Fruit fly (Drosophila melanogaster) whole organism, pupa: ENCODE data around the gene mRpS18C.

ENCODE experiments used
- CG10348 ChIP-seq: fragments of 200-800 bp; sonication (Bioruptor generic); IDR thresholded peaks from 2 replicates; pipeline ENCODE4 v1.3.6; 2022; ENCODE audit warnings: missing biosample characterization, missing genetic modification characterization
- CG12605 ChIP-seq: fragments of 200-800 bp; sonication (Bioruptor generic); IDR thresholded peaks from 2 replicates; pipeline ENCODE4 v1.3.6; 2022; ENCODE audit warnings: missing biosample characterization, missing genetic modification characterization
- CG15710 ChIP-seq: fragments of 200-800 bp; sonication (Bioruptor generic); optimal IDR thresholded peaks from 2 replicates; lab custom pipeline; 2018; ENCODE audit warnings: missing biosample characterization, mild to moderate bottlenecking, missing genetic modification characterization, moderate library complexity
- CG17806 ChIP-seq: fragments of 200-800 bp; sonication (Bioruptor generic); optimal IDR thresholded peaks from 2 replicates; lab custom pipeline; 2018; ENCODE audit warnings: missing biosample characterization, mild to moderate bottlenecking, missing genetic modification characterization, moderate library complexity
- CG32121 ChIP-seq: fragments of 200-800 bp; sonication (Bioruptor generic); IDR thresholded peaks from 2 replicates; pipeline ENCODE4 v1.3.6; 2022; ENCODE audit warnings: missing biosample characterization, missing genetic modification characterization
- CG34367 ChIP-seq: fragments of 200-800 bp; sonication (Bioruptor generic); optimal IDR thresholded peaks from 2 replicates; lab custom pipeline; 2018; ENCODE audit warnings: missing biosample characterization, mild to moderate bottlenecking, missing genetic modification characterization
- CG9948 ChIP-seq: fragments of 200-800 bp; sonication (Bioruptor generic); optimal IDR thresholded peaks from 2 replicates; lab custom pipeline; 2018; ENCODE audit warnings: missing biosample characterization, mild to moderate bottlenecking, missing genetic modification characterization, moderate library complexity
- EcR ChIP-seq: fragments of 200-800 bp; sonication (Bioruptor generic); optimal IDR thresholded peaks from 3 replicates; lab custom pipeline; 2019; ENCODE audit warnings: missing biosample characterization, missing genetic modification characterization, mild to moderate bottlenecking, moderate library complexity, missing genetic modification reagents
- Ets98B ChIP-seq: fragments of 200-800 bp; sonication (Bioruptor generic); IDR thresholded peaks from 2 replicates; pipeline ENCODE4 v1.3.6; 2022; ENCODE audit warnings: missing biosample characterization, missing genetic modification characterization
- Pif1A ChIP-seq: fragments of 200-800 bp; sonication (Bioruptor generic); optimal IDR thresholded peaks from 3 replicates; lab custom pipeline; 2016; ENCODE audit warnings: missing biosample characterization, missing genetic modification characterization
- Pif1B ChIP-seq: fragments of 200-800 bp; sonication (Bioruptor generic); optimal IDR thresholded peaks from 3 replicates; lab custom pipeline; 2016; ENCODE audit warnings: missing biosample characterization, missing genetic modification characterization
- fd96Ca ChIP-seq: fragments of 200-800 bp; sonication (Bioruptor generic); IDR thresholded peaks from 3 replicates; pipeline ENCODE4 v1.3.6; 2022; ENCODE audit warnings: missing biosample characterization, missing genetic modification characterization
- rn ChIP-seq: fragments of 200-800 bp; sonication (Bioruptor generic); IDR thresholded peaks from 2 replicates; pipeline ENCODE4 v1.3.6; 2022; ENCODE audit warnings: missing biosample characterization, missing genetic modification characterization

- TF ChIP-seq CG15710 (tag; lab: Kevin White, UChicago): no peak
- TF ChIP-seq Pif1A: no peak
- TF ChIP-seq CG17806 (tag; lab: Kevin White, UChicago): no peak
- TF ChIP-seq EcR (GFP tag; lab: Kevin White, UChicago): no peak
- TF ChIP-seq rn (GFP tag; lab: Robert Waterston, UW): no peak
- no peak for TF ChIP-seq CG34367
- no peak for TF ChIP-seq Ets98B (GFP tag; lab: Robert Waterston, UW)
- TF ChIP-seq fd96Ca (GFP tag; lab: Robert Waterston, UW): no peak
- TF ChIP-seq Pif1B (GFP tag; lab: Kevin White, UChicago): no peak
- no peak for TF ChIP-seq CG10348 (GFP tag; lab: Robert Waterston, UW)
- no peak for TF ChIP-seq CG12605 (GFP tag; lab: Robert Waterston, UW)
- TF ChIP-seq CG9948 (tag; lab: Kevin White, UChicago): no peak
- TF ChIP-seq CG32121 (GFP tag; lab: Robert Waterston, UW): no peak
These were observed 34.7 kb upstream of the mRpS18C start for dm6 chr3R:30389096-30389495.
